Fruit fly (Drosophila melanogaster) S2 (cell line): ENCODE results near the gene shf.

Experiments used
- CG8478 ChIP-seq: fragments of >200 bp; optimal IDR thresholded peaks from 2 replicates; lab custom pipeline; 2018
- CTCF ChIP-seq, 2 experiments: fragments of >200 bp; optimal IDR thresholded peaks; 2 replicates each; lab custom pipeline; 2018

- TF ChIP-seq CG8478 (lab: Kevin White, UChicago) (no peak), CTCF (optimal IDR thresholded peaks at IDR 0.05; lab: Kevin White, UChicago) (no peak)
These were observed 3.8 kb downstream of the shf start for dm6 chrX:6775622-6776021.
